Worm (Caenorhabditis elegans): ENCODE data around the gene fln-1.

Gene fln-1

DNA sequence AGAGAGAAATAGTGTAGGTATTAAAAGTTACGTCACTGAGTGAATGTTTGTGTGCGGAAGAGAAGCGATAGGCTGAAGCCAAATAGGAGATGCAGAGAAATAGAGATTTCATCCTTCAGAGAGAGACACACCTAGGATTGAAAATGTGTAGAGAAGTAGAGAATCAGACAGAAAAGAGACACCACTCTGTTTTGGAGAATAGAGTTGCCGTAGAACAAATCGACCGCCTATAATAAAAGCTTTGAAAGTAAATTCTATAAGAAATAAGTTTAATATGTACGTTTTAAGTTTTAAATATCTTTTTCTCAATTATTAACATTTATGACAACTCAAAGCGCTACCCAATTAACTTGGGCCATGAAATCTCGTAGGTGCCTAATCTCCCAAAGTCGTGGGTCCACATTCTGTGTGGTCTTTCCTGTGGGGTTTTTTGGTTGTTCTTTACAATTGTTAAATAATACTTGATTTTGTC lies 34.6 kb upstream of the fln-1 start, which contains the start of gene T07A9.12 (continued):
- TF ChIP-seq hmg-1.2 (GFP tag; IDR thresholded peaks at IDR 0.05) (peak; percentile 93), nhr-27 (tag; optimal IDR thresholded peaks at IDR 0.05) (no peak), attf-5 (GFP tag; optimal IDR thresholded peaks at IDR 0.05) (peak; percentile 83), F39B2.1 (GFP tag; IDR thresholded peaks at IDR 0.05) (no peak), ZK185.1 (tag; optimal IDR thresholded peaks at IDR 0.05; ENCODE audit: poor library complexity, severe bottlenecking) (no peak), snpc-4 (GFP tag; optimal IDR thresholded peaks at IDR 0.05) (no peak), snpc-4 (tag; optimal IDR thresholded peaks at IDR 0.05) (peak in 1 of 4 experiments; percentile 34), ceh-40 (GFP tag; IDR thresholded peaks at IDR 0.05) (no peak), rcor-1 (GFP tag; IDR thresholded peaks at IDR 0.05) (no peak), cebp-2 (GFP tag; IDR thresholded peaks at IDR 0.05) (no peak), nfyb-1 (GFP tag; IDR thresholded peaks at IDR 0.05) (no peak), zim-3 (tag; optimal IDR thresholded peaks at IDR 0.05) (no peak), F57C9.4 (tag; optimal IDR thresholded peaks at IDR 0.05) (no peak), mel-28 (tag; optimal IDR thresholded peaks at IDR 0.05; ENCODE audit: borderline replicate concordance) (no peak), efl-1 (GFP tag; optimal IDR thresholded peaks at IDR 0.05) (no peak), ztf-26 (tag; optimal IDR thresholded peaks at IDR 0.05) (no peak), F23B12.7 (tag; optimal IDR thresholded peaks at IDR 0.05; ENCODE audit: insufficient read depth) (no peak), athp-1 (tag; optimal IDR thresholded peaks at IDR 0.05) (no peak), F33H1.4 (GFP tag; IDR thresholded peaks at IDR 0.05) (no peak), xnd-1 (tag; optimal IDR thresholded peaks at IDR 0.05) (no peak), lir-1 (GFP tag; conservative IDR thresholded peaks at IDR 0.05) (no peak), lag-1 (GFP tag; IDR thresholded peaks at IDR 0.05) (no peak), repo-1 (tag; optimal IDR thresholded peaks at IDR 0.05) (no peak), attf-3 (GFP tag; conservative IDR thresholded peaks at IDR 0.05) (no peak), B0261.1 (tag; optimal IDR thresholded peaks at IDR 0.05) (no peak), F10E7.11 (tag; optimal IDR thresholded peaks at IDR 0.05) (no peak), ceh-100 (GFP tag; IDR thresholded peaks at IDR 0.05) (peak; percentile 90), Y67H2A.10 (GFP tag; conservative IDR thresholded peaks at IDR 0.05) (no peak), K11D2.4 (GFP tag; IDR thresholded peaks at IDR 0.05) (0 out of 2 replicates have a peak, but pooled peaks have one; percentile 13), dpl-1 (GFP tag; optimal IDR thresholded peaks at IDR 0.05) (no peak), him-1 (tag; optimal IDR thresholded peaks at IDR 0.05) (no peak), T26A5.8 (tag; optimal IDR thresholded peaks at IDR 0.05) (no peak), gei-17 (GFP tag; optimal IDR thresholded peaks at IDR 0.05) (no peak), chd-7 (tag; optimal IDR thresholded peaks at IDR 0.05) (no peak), ceh-91 (GFP tag; IDR thresholded peaks at IDR 0.05) (no peak), unc-62 (GFP tag; optimal IDR thresholded peaks at IDR 0.05) (no peak), attf-6 (GFP tag; IDR thresholded peaks at IDR 0.05) (no peak), D2030.7 (GFP tag; IDR thresholded peaks at IDR 0.05) (no peak), akir-1 (GFP tag; optimal IDR thresholded peaks at IDR 0.05) (no peak), tbp1 (GFP tag; optimal IDR thresholded peaks at IDR 0.05) (no peak), Y95B8A.8 (GFP tag; IDR thresholded peaks at IDR 0.05) (no peak), madf-3 (GFP tag; IDR thresholded peaks at IDR 0.05) (no peak), nfya-2 (GFP tag; IDR thresholded peaks at IDR 0.05) (no peak), lsl-1 (GFP tag; optimal IDR thresholded peaks at IDR 0.05) (no peak), cebp-1 (GFP tag; IDR thresholded peaks at IDR 0.05) (no peak), cebp-1 (tag; optimal IDR thresholded peaks at IDR 0.05) (peak; percentile 67), ztf-6 (GFP tag; IDR thresholded peaks at IDR 0.05) (no peak), mxl-1 (tag; optimal IDR thresholded peaks at IDR 0.05) (no peak), madf-8 (GFP tag; conservative IDR thresholded peaks at IDR 0.05) (no peak), egrh-3 (GFP tag; IDR thresholded peaks at IDR 0.05) (peak; percentile 21; the same call in 1 of the 2 replicates)

Data from whole organism, young adult.